Fruit fly (Drosophila melanogaster) whole organism, prepupa: ENCODE measurements around the gene Prosbeta2R2.

Source experiments
- CG10669 ChIP-seq: fragments of 200-800 bp; sonication (Bioruptor generic); optimal IDR thresholded peaks from 3 replicates; lab custom pipeline; 2018; ENCODE audit warnings: missing biosample characterization, mild to moderate bottlenecking, missing genetic modification characterization, moderate library complexity
- CG11294 ChIP-seq: fragments of 200-800 bp; sonication (Bioruptor generic); IDR thresholded peaks from 2 replicates; pipeline ENCODE4 v1.3.6; 2022; ENCODE audit warnings: missing biosample characterization, missing genetic modification characterization
- CG3919 ChIP-seq: fragments of 200-800 bp; sonication (Bioruptor generic); optimal IDR thresholded peaks from 3 replicates; lab custom pipeline; 2016; ENCODE audit warnings: missing biosample characterization, missing genetic modification characterization
- CG6276 ChIP-seq: fragments of 200-800 bp; sonication (Bioruptor generic); optimal IDR thresholded peaks from 2 replicates; lab custom pipeline; 2017; ENCODE audit warnings: missing biosample characterization, mild to moderate bottlenecking, missing genetic modification characterization
- Eip93F ChIP-seq: fragments of 200-800 bp; sonication (Bioruptor generic); optimal IDR thresholded peaks from 2 replicates; lab custom pipeline; 2016; ENCODE audit warnings: missing biosample characterization, mild to moderate bottlenecking, missing genetic modification characterization
- Hr39 ChIP-seq: fragments of 200-800 bp; sonication (Bioruptor generic); optimal IDR thresholded peaks from 2 replicates; lab custom pipeline; 2016; ENCODE audit warnings: missing biosample characterization, missing genetic modification characterization
- Lpt ChIP-seq: fragments of 200-800 bp; sonication (Bioruptor generic); optimal IDR thresholded peaks from 3 replicates; lab custom pipeline; 2016; ENCODE audit warnings: missing biosample characterization, missing genetic modification characterization
- Smox ChIP-seq: fragments of 200-800 bp; sonication (Bioruptor generic); optimal IDR thresholded peaks from 3 replicates; lab custom pipeline; 2016; ENCODE audit warnings: missing biosample characterization, missing genetic modification characterization
- esn ChIP-seq: fragments of 200-800 bp; sonication (Bioruptor generic); optimal IDR thresholded peaks from 2 replicates; lab custom pipeline; 2016; ENCODE audit warnings: missing biosample characterization, mild to moderate bottlenecking, missing genetic modification characterization, moderate library complexity
- fd59A ChIP-seq: fragments of 200-800 bp; sonication (Bioruptor generic); optimal IDR thresholded peaks from 2 replicates; lab custom pipeline; 2017; ENCODE audit warnings: missing biosample characterization, mild to moderate bottlenecking, missing genetic modification characterization, missing genetic modification reagents
- salr ChIP-seq, 2 experiments: fragments of 200-800 bp; sonication (Bioruptor generic); optimal IDR thresholded peaks; 3 replicates each; lab custom pipeline; 2016 to 2018; ENCODE audit warnings: missing biosample characterization in 2 of 2, missing genetic modification characterization in 2 of 2, mild to moderate bottlenecking in 1 of 2

DNA sequence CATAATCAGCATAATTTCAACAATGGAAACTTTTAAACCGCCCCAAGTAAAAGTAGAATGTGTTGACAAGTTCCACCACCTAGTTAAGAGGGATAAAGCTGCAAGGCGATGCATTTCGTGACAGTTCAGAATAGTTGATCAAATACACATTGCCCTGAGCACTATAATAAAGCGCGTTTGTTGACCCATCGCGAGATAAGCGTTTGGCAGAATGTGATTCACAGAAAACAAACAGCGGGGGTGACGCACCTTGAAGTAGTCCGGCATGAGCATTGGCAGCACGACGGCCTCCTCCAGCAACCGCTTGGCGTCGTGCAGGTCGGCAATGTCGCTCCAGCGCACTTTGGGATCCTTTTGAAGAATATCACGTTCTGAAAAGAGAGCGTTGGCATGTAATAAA, 10.1 kb upstream of the Prosbeta2R2 start:
- TF ChIP-seq Hr39 (GFP tag; lab: Kevin White, UChicago) (no peak), CG10669 (GFP tag; lab: Kevin White, UChicago) (no peak), Lpt (GFP tag; lab: Kevin White, UChicago) (no peak), CG11294 (GFP tag; lab: Robert Waterston, UW) (no peak), fd59A (GFP tag; lab: Kevin White, UChicago) (no peak), CG3919 (GFP tag; lab: Kevin White, UChicago) (no peak), esn (GFP tag; lab: Kevin White, UChicago) (no peak), Smox (GFP tag; lab: Kevin White, UChicago) (no peak), Eip93F (GFP tag; lab: Kevin White, UChicago) (no peak), CG6276 (GFP tag; lab: Kevin White, UChicago) (no peak), salr (GFP tag; optimal IDR thresholded peaks at IDR 0.05; lab: Kevin White, UChicago) (no peak)
